Worm (Caenorhabditis elegans): ENCODE results near the gene cyp-13A4.

DNA sequence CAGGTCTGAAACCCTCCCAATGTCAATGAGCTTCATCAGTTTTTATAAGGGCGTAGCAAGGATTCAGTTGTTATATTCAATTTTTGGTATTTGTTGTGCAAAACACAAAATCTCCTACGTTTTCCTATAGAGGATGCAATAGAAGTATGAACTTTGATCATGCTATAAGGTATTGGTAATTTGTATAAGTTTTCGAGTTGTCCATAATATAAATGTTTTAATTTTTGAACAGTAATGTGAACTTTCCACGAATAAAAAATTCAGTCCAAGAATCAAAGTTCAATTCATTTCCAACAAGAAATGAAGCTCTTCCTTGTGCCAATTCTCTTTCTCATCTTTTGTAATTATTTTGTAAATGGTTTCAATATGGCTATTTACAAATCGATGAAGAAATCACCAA lies 33.5 kb upstream of the cyp-13A4 start, which contains the start of gene ZK938.12:
- TF ChIP-seq blmp-1 (tag; optimal IDR thresholded peaks at IDR 0.05) (no peak), nhr-237 (tag; optimal IDR thresholded peaks at IDR 0.05) (no peak), nhr-76 (tag; optimal IDR thresholded peaks at IDR 0.05) (no peak), unc-39 (tag; optimal IDR thresholded peaks at IDR 0.05) (no peak), lsy-2 (tag; optimal IDR thresholded peaks at IDR 0.05) (no peak), mep-1 (tag; optimal IDR thresholded peaks at IDR 0.05) (no peak), flh-1 (GFP tag; optimal IDR thresholded peaks at IDR 0.05) (no peak), unc-62 (GFP tag; optimal IDR thresholded peaks at IDR 0.05) (no peak), lin-13 (tag; optimal IDR thresholded peaks at IDR 0.05) (no peak)
